Fruit fly (Drosophila melanogaster) whole organism, embryonic: Measurements from ENCODE around the gene Mst98Cb.

ENCODE experiments used
- Atf6 ChIP-seq: fragments of 200-800 bp; sonication (Bioruptor generic); IDR thresholded peaks from 2 replicates; pipeline ENCODE4 v1.3.6; 2022; ENCODE audit warnings: missing biosample characterization, missing genetic modification characterization
- CG10431 ChIP-seq: fragments of 200-800 bp; sonication (Bioruptor generic); optimal IDR thresholded peaks from 3 replicates; lab custom pipeline; 2018; ENCODE audit warnings: missing biosample characterization, mild to moderate bottlenecking, missing genetic modification characterization
- CG11247 ChIP-seq: fragments of 200-800 bp; sonication (Bioruptor generic); IDR thresholded peaks from 2 replicates; pipeline ENCODE4 v1.3.6; 2022; ENCODE audit warnings: missing biosample characterization, missing genetic modification characterization
- CG11723 ChIP-seq: fragments of 200-800 bp; sonication (Bioruptor generic); optimal IDR thresholded peaks from 2 replicates; lab custom pipeline; 2017; ENCODE audit warnings: missing biosample characterization, mild to moderate bottlenecking, missing genetic modification characterization
- CG12219 ChIP-seq: fragments of 200-800 bp; sonication (Bioruptor generic); optimal IDR thresholded peaks from 3 replicates; lab custom pipeline; 2018; ENCODE audit warnings: missing biosample characterization, mild to moderate bottlenecking, missing genetic modification characterization
- CG14441 ChIP-seq: fragments of 200-800 bp; sonication (Bioruptor generic); IDR thresholded peaks from 2 replicates; pipeline ENCODE4 v1.3.6; 2022; ENCODE audit warnings: missing biosample characterization, missing genetic modification characterization
- CG14710 ChIP-seq: fragments of 200-800 bp; sonication (Bioruptor generic); optimal IDR thresholded peaks from 3 replicates; lab custom pipeline; 2019; ENCODE audit warnings: missing biosample characterization, mild to moderate bottlenecking, missing genetic modification characterization, moderate library complexity
- CG1529 ChIP-seq: fragments of 200-800 bp; sonication (Bioruptor generic); optimal IDR thresholded peaks from 3 replicates; lab custom pipeline; 2018; ENCODE audit warnings: missing biosample characterization, missing genetic modification characterization
- CG17328 ChIP-seq: fragments of 200-800 bp; sonication (Bioruptor generic); IDR thresholded peaks from 2 replicates; pipeline ENCODE4 v1.3.6; 2022; ENCODE audit warnings: missing biosample characterization, missing genetic modification characterization
- CG3407 ChIP-seq: fragments of 200-800 bp; sonication (Bioruptor generic); optimal IDR thresholded peaks from 2 replicates; lab custom pipeline; 2018; ENCODE audit warnings: missing biosample characterization, mild to moderate bottlenecking, missing genetic modification characterization
- CG3726 ChIP-seq: fragments of 200-800 bp; sonication (Bioruptor generic); IDR thresholded peaks from 3 replicates; pipeline ENCODE4, ENCODE4 v1.3.6; 2022; ENCODE audit warnings: missing biosample characterization, missing genetic modification characterization
- CG4617 ChIP-seq: fragments of 200-800 bp; sonication (Bioruptor generic); optimal IDR thresholded peaks from 3 replicates; lab custom pipeline; 2016; ENCODE audit warnings: missing biosample characterization, missing genetic modification characterization, borderline replicate concordance
- CG6175 ChIP-seq: fragments of 200-800 bp; sonication (Bioruptor generic); IDR thresholded peaks from 3 replicates; pipeline ENCODE4 v1.3.6; 2022; ENCODE audit warnings: missing biosample characterization, missing genetic modification characterization
- CG6654 ChIP-seq: fragments of 200-800 bp; sonication (Bioruptor generic); optimal IDR thresholded peaks from 2 replicates; lab custom pipeline; 2017; ENCODE audit warnings: missing biosample characterization, mild to moderate bottlenecking, missing genetic modification characterization
- CG7556 ChIP-seq: fragments of 200-800 bp; sonication (Bioruptor generic); optimal IDR thresholded peaks from 2 replicates; lab custom pipeline; 2017; ENCODE audit warnings: missing biosample characterization, mild to moderate bottlenecking, missing genetic modification characterization
- CG9817 ChIP-seq: fragments of 200-800 bp; sonication (Bioruptor generic); optimal IDR thresholded peaks from 2 replicates; lab custom pipeline; 2018; ENCODE audit warnings: missing biosample characterization, mild to moderate bottlenecking, missing genetic modification characterization, moderate library complexity
- CrebB ChIP-seq: fragments of 200-800 bp; sonication (Bioruptor generic); optimal IDR thresholded peaks from 3 replicates; lab custom pipeline; 2018; ENCODE audit warnings: missing biosample characterization, mild to moderate bottlenecking, missing genetic modification characterization
- D19A ChIP-seq: fragments of 200-800 bp; optimal IDR thresholded peaks from 3 replicates; lab custom pipeline; 2019; ENCODE audit warnings: missing biosample characterization, mild to moderate bottlenecking, missing genetic modification characterization, moderate library complexity
- Dek ChIP-seq: fragments of 200-800 bp; sonication (Bioruptor generic); optimal IDR thresholded peaks from 3 replicates; lab custom pipeline; 2019; ENCODE audit warnings: missing biosample characterization, mild to moderate bottlenecking, missing genetic modification characterization, moderate library complexity
- Dip3 ChIP-seq: fragments of 200-800 bp; sonication (Bioruptor generic); optimal IDR thresholded peaks from 3 replicates; lab custom pipeline; 2016; ENCODE audit warnings: missing biosample characterization, missing genetic modification characterization
- Ets97D ChIP-seq: fragments of 200-800 bp; sonication (Bioruptor generic); optimal IDR thresholded peaks from 3 replicates; lab custom pipeline; 2016; ENCODE audit warnings: missing biosample characterization, missing genetic modification characterization
- Hr39 ChIP-seq: fragments of >200 bp; optimal IDR thresholded peaks from 2 replicates; lab custom pipeline; 2017
- MTF-1 ChIP-seq: fragments of 200-800 bp; sonication (Bioruptor generic); optimal IDR thresholded peaks from 2 replicates; lab custom pipeline; 2018; ENCODE audit warnings: missing biosample characterization, mild to moderate bottlenecking, missing genetic modification characterization, borderline replicate concordance
- Mes4 ChIP-seq: fragments of 200-800 bp; sonication (Bioruptor generic); optimal IDR thresholded peaks from 2 replicates; lab custom pipeline; 2016; ENCODE audit warnings: missing biosample characterization, missing genetic modification characterization
- NfI ChIP-seq: fragments of 200-800 bp; sonication (Bioruptor generic); optimal IDR thresholded peaks from 3 replicates; lab custom pipeline; 2018; ENCODE audit warnings: missing biosample characterization, mild to moderate bottlenecking, missing genetic modification characterization, moderate library complexity
- Rx ChIP-seq: fragments of 200-800 bp; sonication (Bioruptor generic); IDR thresholded peaks from 2 replicates; pipeline ENCODE4 v1.3.6; 2022; ENCODE audit warnings: missing biosample characterization, missing genetic modification characterization
- Sry-δ ChIP-seq: fragments of 200-800 bp; sonication (Bioruptor generic); optimal IDR thresholded peaks from 2 replicates; lab custom pipeline; 2016; ENCODE audit warnings: missing biosample characterization, missing genetic modification characterization
- bsh ChIP-seq, 2 experiments: fragments of 200-800 bp; sonication (Bioruptor generic); optimal IDR thresholded peaks; 2 replicates each; lab custom pipeline; 2017 to 2018; ENCODE audit warnings: mild to moderate bottlenecking in 2 of 2, missing biosample characterization in 2 of 2, missing genetic modification characterization in 2 of 2, moderate library complexity in 1 of 2
- cg ChIP-seq: fragments of 200-800 bp; sonication (Bioruptor generic); optimal IDR thresholded peaks from 3 replicates; lab custom pipeline; 2019; ENCODE audit warnings: missing biosample characterization, mild to moderate bottlenecking, missing genetic modification characterization, moderate library complexity
- crp ChIP-seq, 2 experiments: fragments of 200-800 bp; sonication (Bioruptor generic); optimal IDR thresholded peaks; 2 replicates in 1 of 2; 3 replicates in 1 of 2; lab custom pipeline; 2017; ENCODE audit warnings: missing biosample characterization in 2 of 2, missing genetic modification characterization in 2 of 2, mild to moderate bottlenecking in 1 of 2, moderate library complexity in 1 of 2
- da ChIP-seq: fragments of 200-800 bp; sonication (Bioruptor generic); optimal IDR thresholded peaks from 2 replicates; lab custom pipeline; 2016; ENCODE audit warnings: missing biosample characterization, missing genetic modification characterization
- dm ChIP-seq: fragments of 200-800 bp; sonication (Bioruptor generic); optimal IDR thresholded peaks from 3 replicates; lab custom pipeline; 2016; ENCODE audit warnings: missing biosample characterization, missing genetic modification characterization
- gcm2 ChIP-seq: fragments of 200-800 bp; sonication (Bioruptor generic); optimal IDR thresholded peaks from 2 replicates; lab custom pipeline; 2016; ENCODE audit warnings: missing biosample characterization, missing genetic modification characterization
- gfzf ChIP-seq: fragments of 200-800 bp; sonication (Bioruptor generic); optimal IDR thresholded peaks from 2 replicates; lab custom pipeline; 2016; ENCODE audit warnings: missing biosample characterization, mild to moderate bottlenecking, missing genetic modification characterization, moderate library complexity
- jumu ChIP-seq: fragments of 200-800 bp; sonication (Bioruptor generic); optimal IDR thresholded peaks from 3 replicates; lab custom pipeline; 2016; ENCODE audit warnings: missing biosample characterization, missing genetic modification characterization
- ken ChIP-seq: fragments of 200-800 bp; sonication (Bioruptor generic); IDR thresholded peaks from 3 replicates; pipeline ENCODE4 v1.3.6; 2022; ENCODE audit warnings: missing biosample characterization, missing genetic modification characterization
- klu ChIP-seq: fragments of 200-800 bp; sonication (Bioruptor generic); IDR thresholded peaks from 2 replicates; pipeline ENCODE4 v1.3.6; 2022; ENCODE audit warnings: missing biosample characterization, missing genetic modification characterization
- kni ChIP-seq: fragments of 200-800 bp; sonication (Bioruptor generic); optimal IDR thresholded peaks from 3 replicates; lab custom pipeline; 2017; ENCODE audit warnings: mild to moderate bottlenecking, missing biosample characterization, missing genetic modification reagents, missing genetic modification characterization
- pan ChIP-seq, 4 experiments: fragments of >200 bp in 3 of 4; fragments of 200-800 bp in 1 of 4; sonication (Bioruptor generic) in 1 of 4; optimal IDR thresholded peaks in 3 of 4; IDR thresholded peaks in 1 of 4; 2 replicates each; pipeline versions ENCODE4 v1.3.6 to Lab custom; 2017 to 2022; ENCODE audit warnings: missing biosample characterization in 2 of 4, missing genetic modification characterization in 2 of 4, mixed read lengths in 1 of 4
- repo ChIP-seq: fragments of 200-800 bp; sonication (Bioruptor generic); optimal IDR thresholded peaks from 2 replicates; lab custom pipeline; 2016; ENCODE audit warnings: missing biosample characterization, missing genetic modification characterization
- ro ChIP-seq: fragments of 200-800 bp; sonication (Bioruptor generic); IDR thresholded peaks from 2 replicates; pipeline ENCODE4 v1.3.6; 2022; ENCODE audit warnings: missing biosample characterization, missing genetic modification characterization
- slbo ChIP-seq: fragments of 200-800 bp; sonication (Bioruptor generic); IDR thresholded peaks from 2 replicates; pipeline ENCODE4 v1.3.6; 2022; ENCODE audit warnings: missing biosample characterization, missing genetic modification characterization
- slp2 ChIP-seq: fragments of 200-800 bp; sonication (Bioruptor generic); optimal IDR thresholded peaks from 2 replicates; lab custom pipeline; 2016; ENCODE audit warnings: missing biosample characterization, missing genetic modification characterization
- sqz ChIP-seq: fragments of 200-800 bp; sonication (Bioruptor generic); optimal IDR thresholded peaks from 3 replicates; lab custom pipeline; 2018; ENCODE audit warnings: missing biosample characterization, mild to moderate bottlenecking, missing genetic modification characterization
- tll ChIP-seq, 2 experiments: fragments of 200-800 bp in 1 of 2; fragments of >200 bp in 1 of 2; sonication (Bioruptor generic) in 1 of 2; optimal IDR thresholded peaks; 2 replicates each; lab custom pipeline; 2017 to 2019; ENCODE audit warnings: missing biosample characterization in 2 of 2, missing genetic modification characterization in 2 of 2, mild to moderate bottlenecking in 1 of 2, moderate library complexity in 1 of 2
- usp ChIP-seq: fragments of >200 bp; optimal IDR thresholded peaks from 2 replicates; lab custom pipeline; 2017; ENCODE audit warnings: missing biosample characterization, missing genetic modification characterization
- wek ChIP-seq: fragments of 200-800 bp; sonication (Bioruptor generic); optimal IDR thresholded peaks from 3 replicates; lab custom pipeline; 2018; ENCODE audit warnings: missing biosample characterization, mild to moderate bottlenecking, missing genetic modification characterization, moderate library complexity
- yki ChIP-seq: fragments of >200 bp; optimal IDR thresholded peaks from 3 replicates; lab custom pipeline; 2018
- zen2 ChIP-seq: fragments of 200-800 bp; sonication (Bioruptor generic); IDR thresholded peaks from 3 replicates; pipeline ENCODE4 v1.3.6; 2022; ENCODE audit warnings: missing biosample characterization, missing genetic modification characterization; ENCODE audit not compliant: partially characterized antibody

The Mst98Cb gene

dm6 chr3R:28335462-28335998, 42.9 kb downstream of the Mst98Cb start (continued):
- TF ChIP-seq zen2 (GFP tag; lab: Robert Waterston, UW) (no peak), CG9817 (tag; lab: Kevin White, UChicago) (peak; percentile 60), Dek (tag; lab: Kevin White, UChicago) (peak; percentile 70), CrebB (peak; percentile 70), repo (GFP tag; lab: Kevin White, UChicago) (peak; percentile 73), pan (optimal IDR thresholded peaks at IDR 0.05; lab: Kevin White, UChicago) (no peak), pan (GFP tag; optimal IDR thresholded peaks at IDR 0.05 in 1 of 2, IDR thresholded peaks at IDR 0.05 in 1 of 2) (peak in 1 of 2 experiments; percentile 58), MTF-1 (peak; percentile 52), yki (no peak), CG6654 (peak; percentile 47), CG3726 (GFP tag; lab: Robert Waterston, UW) (peak; percentile 67; the same call in 1 of the 3 replicates), cg (GFP tag; lab: Kevin White, UChicago) (no peak), ken (GFP tag; lab: Robert Waterston, UW) (0 out of 3 replicates have a peak, but pooled peaks have one; percentile 51), D19A (tag; lab: Kevin White, UChicago) (peak; percentile 38), da (GFP tag; lab: Kevin White, UChicago) (peak; percentile 31), klu (0 out of 2 replicates have a peak, but pooled peaks have one; percentile 45), Dip3 (peak; percentile 57), jumu (GFP tag; lab: Kevin White, UChicago) (peak; percentile 78), CG12219 (GFP tag; lab: Kevin White, UChicago) (peak; percentile 78), CG14441 (GFP tag; lab: Robert Waterston, UW) (peak; percentile 52), CG11247 (peak; percentile 39), crp (GFP tag; optimal IDR thresholded peaks at IDR 0.05; lab: Kevin White, UChicago) (peak; percentile 73 to 93), CG14710 (tag; lab: Kevin White, UChicago) (peak; percentile 81), CG3407 (GFP tag; lab: Kevin White, UChicago) (peak; percentile 70), wek (GFP tag; lab: Kevin White, UChicago) (peak; percentile 19), dm (peak; percentile 97), Ets97D (GFP tag; lab: Kevin White, UChicago) (peak; percentile 95), Atf6 (peak; percentile 65; the same call in 1 of the 2 replicates), gcm2 (GFP tag; lab: Kevin White, UChicago) (peak; percentile 61), Mes4 (GFP tag; lab: Kevin White, UChicago) (peak; percentile 81), CG11723 (GFP tag; lab: Kevin White, UChicago) (peak; percentile 65), sqz (GFP tag; lab: Kevin White, UChicago) (peak; percentile 67), CG10431 (GFP tag; lab: Kevin White, UChicago) (peak; percentile 86), slbo (GFP tag; lab: Robert Waterston, UW) (peak; percentile 69), tll (GFP tag; optimal IDR thresholded peaks at IDR 0.05; lab: Kevin White, UChicago) (no peak), gfzf (GFP tag; lab: Kevin White, UChicago) (peak; percentile 35), CG7556 (GFP tag; lab: Kevin White, UChicago) (peak; percentile 65), CG6175 (GFP tag; lab: Robert Waterston, UW) (peak; percentile 61; the same call in 1 of the 3 replicates), bsh (GFP tag; optimal IDR thresholded peaks at IDR 0.05; lab: Kevin White, UChicago) (peak in 1 of 2 experiments; percentile 70), Hr39 (lab: Kevin White, UChicago) (no peak), CG4617 (GFP tag; lab: Kevin White, UChicago) (peak; percentile 47), kni (peak; percentile 93), slp2 (peak; percentile 62), NfI (peak; percentile 80), Sry-δ (peak; percentile 64), usp (no peak), CG1529 (GFP tag; lab: Kevin White, UChicago) (peak; percentile 64), CG17328 (GFP tag; lab: Robert Waterston, UW) (peak; percentile 61; the same call in 1 of the 2 replicates), ro (GFP tag; lab: Robert Waterston, UW) (no peak; the same call in 1 of the 2 replicates), Rx (GFP tag; lab: Robert Waterston, UW) (peak; percentile 39; the same call in 1 of the 2 replicates)
